Worm (Caenorhabditis elegans) whole organism, late embryonic: ENCODE results near the gene smu-2.

Experiments
- ceh-31 ChIP-seq: sonication (generic microtip); optimal IDR thresholded peaks from 2 replicates; lab custom pipeline; 2016; ENCODE audit warnings: missing genetic modification characterization, missing compliant biosample characterization
- hlh-8 ChIP-seq: sonication (generic microtip); optimal IDR thresholded peaks from 2 replicates; lab custom pipeline; 2016; ENCODE audit warnings: missing genotype, missing genetic modification characterization, missing compliant biosample characterization
- npax-4 ChIP-seq: sonication (generic microtip); optimal IDR thresholded peaks from 2 replicates; lab custom pipeline; 2016; ENCODE audit warnings: missing genetic modification characterization, missing compliant biosample characterization
- pag-3 ChIP-seq: sonication (generic microtip); optimal IDR thresholded peaks from 2 replicates; lab custom pipeline; 2016; ENCODE audit warnings: missing compliant biosample characterization, missing genetic modification characterization, borderline replicate concordance
- pax-1 ChIP-seq: fragments of 150-350 bp; optimal IDR thresholded peaks from 2 replicates; lab custom pipeline; 2014; ENCODE audit warnings: missing biosample characterization, missing genetic modification characterization
- syd-9 ChIP-seq: sonication (generic microtip); optimal IDR thresholded peaks from 2 replicates; lab custom pipeline; 2016; ENCODE audit warnings: mild to moderate bottlenecking, missing genetic modification characterization, moderate library complexity, missing compliant biosample characterization
- unc-86 ChIP-seq: sonication (generic microtip); optimal IDR thresholded peaks from 2 replicates; lab custom pipeline; 2016; ENCODE audit warnings: missing genetic modification characterization, missing compliant biosample characterization

DNA sequence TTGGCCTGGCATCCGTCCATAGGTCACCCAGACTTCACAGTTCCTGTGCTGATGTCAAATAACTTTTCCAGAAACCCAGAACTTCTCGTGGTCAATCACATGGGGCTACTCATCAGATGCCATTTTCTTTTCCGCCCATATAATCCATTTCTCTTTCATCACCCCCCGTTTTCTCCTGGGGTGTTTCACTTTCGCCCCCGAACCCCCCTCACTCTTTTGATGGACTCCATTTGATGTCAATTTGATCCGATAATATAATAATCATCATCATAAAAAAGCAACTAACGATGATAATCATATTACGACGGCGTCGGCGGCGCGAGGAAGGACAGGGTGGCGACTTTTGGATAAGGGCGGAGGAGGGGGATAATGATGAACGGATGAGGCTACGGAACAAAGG lies 43.9 kb upstream of the smu-2 start:
- TF ChIP-seq hlh-8 (no peak), pax-1 (no peak), pag-3 (tag; lab: Kevin White, UChicago) (no peak), npax-4 (no peak), ceh-31 (tag; lab: Kevin White, UChicago) (no peak), syd-9 (tag; lab: Kevin White, UChicago) (no peak), unc-86 (no peak)
